Fruit fly (Drosophila melanogaster) whole organism, embryonic: Measurements from ENCODE around the gene CG33181.

Source experiments
- B-H1 ChIP-seq: fragments of 200-800 bp; sonication (Bioruptor generic); IDR thresholded peaks from 3 replicates; pipeline ENCODE4 v1.3.6; 2022; ENCODE audit warnings: missing biosample characterization, missing genetic modification characterization
- CG11560 ChIP-seq: fragments of 200-800 bp; sonication (Bioruptor generic); IDR thresholded peaks from 3 replicates; pipeline ENCODE4 v1.3.6; 2022; ENCODE audit warnings: missing biosample characterization, missing genetic modification characterization
- CG13624 ChIP-seq: fragments of 200-800 bp; sonication (Bioruptor generic); optimal IDR thresholded peaks from 2 replicates; lab custom pipeline; 2016; ENCODE audit warnings: missing biosample characterization, missing genetic modification characterization
- CG13894 ChIP-seq: fragments of 200-800 bp; sonication (Bioruptor generic); optimal IDR thresholded peaks from 3 replicates; lab custom pipeline; 2018; ENCODE audit warnings: missing biosample characterization, mild to moderate bottlenecking, missing genetic modification characterization, moderate library complexity
- CG15269 ChIP-seq: fragments of 200-800 bp; sonication (Bioruptor generic); optimal IDR thresholded peaks from 2 replicates; lab custom pipeline; 2018; ENCODE audit warnings: missing biosample characterization, mild to moderate bottlenecking, missing genetic modification characterization, moderate library complexity
- CG15514 ChIP-seq: fragments of 200-800 bp; sonication (Bioruptor generic); optimal IDR thresholded peaks from 3 replicates; lab custom pipeline; 2017; ENCODE audit warnings: missing biosample characterization, missing genetic modification characterization, mild to moderate bottlenecking, moderate library complexity, missing genetic modification reagents
- CG1603 ChIP-seq: fragments of 200-800 bp; sonication (Bioruptor generic); optimal IDR thresholded peaks from 2 replicates; lab custom pipeline; 2019; ENCODE audit warnings: missing biosample characterization, mild to moderate bottlenecking, missing genetic modification characterization, moderate library complexity
- CG17359 ChIP-seq: fragments of 200-800 bp; sonication (Bioruptor generic); optimal IDR thresholded peaks from 3 replicates; lab custom pipeline; 2018; ENCODE audit warnings: missing biosample characterization, mild to moderate bottlenecking, missing genetic modification characterization, moderate library complexity
- CG17612 ChIP-seq: fragments of 200-800 bp; sonication (Bioruptor generic); IDR thresholded peaks from 2 replicates; pipeline ENCODE4 v1.3.6; 2022; ENCODE audit warnings: missing biosample characterization, missing genetic modification characterization
- CG1792 ChIP-seq: fragments of 200-800 bp; sonication (Bioruptor generic); optimal IDR thresholded peaks from 2 replicates; lab custom pipeline; 2016; ENCODE audit warnings: missing biosample characterization, missing genetic modification characterization
- CG2199 ChIP-seq: fragments of 200-800 bp; sonication (Bioruptor generic); IDR thresholded peaks from 3 replicates; pipeline ENCODE4 v1.3.6; 2022; ENCODE audit warnings: missing biosample characterization, missing genetic modification characterization
- CG2889 ChIP-seq: fragments of 200-800 bp; sonication (Bioruptor generic); IDR thresholded peaks from 3 replicates; pipeline ENCODE4 v1.3.6; 2022; ENCODE audit warnings: missing biosample characterization, missing genetic modification characterization
- CG3163 ChIP-seq: fragments of 200-800 bp; sonication (Bioruptor generic); optimal IDR thresholded peaks from 3 replicates; lab custom pipeline; 2016; ENCODE audit warnings: missing biosample characterization, missing genetic modification characterization
- CG33213 ChIP-seq: fragments of 200-800 bp; sonication (Bioruptor generic); optimal IDR thresholded peaks from 3 replicates; lab custom pipeline; 2016; ENCODE audit warnings: missing biosample characterization, missing genetic modification characterization
- CG33557 ChIP-seq: fragments of 200-800 bp; sonication (Bioruptor generic); optimal IDR thresholded peaks from 2 replicates; lab custom pipeline; 2019; ENCODE audit warnings: missing biosample characterization, mild to moderate bottlenecking, missing genetic modification characterization, moderate library complexity
- CG34376 ChIP-seq: fragments of 200-800 bp; sonication (Bioruptor generic); optimal IDR thresholded peaks from 2 replicates; lab custom pipeline; 2018; ENCODE audit warnings: missing biosample characterization, mild to moderate bottlenecking, missing genetic modification characterization
- CG4282 ChIP-seq: fragments of 200-800 bp; sonication (Bioruptor generic); optimal IDR thresholded peaks from 2 replicates; lab custom pipeline; 2016; ENCODE audit warnings: missing biosample characterization, missing genetic modification characterization
- CG4360 ChIP-seq: fragments of 200-800 bp; sonication (Bioruptor generic); IDR thresholded peaks from 2 replicates; pipeline ENCODE4 v1.3.6; 2022; ENCODE audit warnings: missing biosample characterization, missing genetic modification characterization
- CG4404 ChIP-seq: fragments of 200-800 bp; sonication (Bioruptor generic); IDR thresholded peaks from 2 replicates; pipeline ENCODE4 v1.3.6; 2022; ENCODE audit warnings: missing biosample characterization, missing genetic modification characterization
- CG4820 ChIP-seq: fragments of 200-800 bp; sonication (Bioruptor generic); optimal IDR thresholded peaks from 3 replicates; lab custom pipeline; 2016; ENCODE audit warnings: missing biosample characterization, missing genetic modification characterization
- CG6683 ChIP-seq: fragments of 200-800 bp; sonication (Bioruptor generic); optimal IDR thresholded peaks from 2 replicates; lab custom pipeline; 2017; ENCODE audit warnings: missing biosample characterization, mild to moderate bottlenecking, missing genetic modification characterization, missing genetic modification reagents
- CG7963 ChIP-seq: fragments of 200-800 bp; sonication (Bioruptor generic); IDR thresholded peaks from 3 replicates; pipeline ENCODE4 v1.3.6; 2022; ENCODE audit warnings: missing biosample characterization, missing genetic modification characterization; ENCODE audit not compliant: partially characterized antibody
- CG8765 ChIP-seq: fragments of 200-800 bp; sonication (Bioruptor generic); IDR thresholded peaks from 2 replicates; pipeline ENCODE4 v1.3.6; 2022; ENCODE audit warnings: missing biosample characterization, missing genetic modification characterization
- D19A ChIP-seq: fragments of 200-800 bp; optimal IDR thresholded peaks from 3 replicates; lab custom pipeline; 2019; ENCODE audit warnings: missing biosample characterization, mild to moderate bottlenecking, missing genetic modification characterization, moderate library complexity
- Dip3 ChIP-seq: fragments of 200-800 bp; sonication (Bioruptor generic); optimal IDR thresholded peaks from 3 replicates; lab custom pipeline; 2016; ENCODE audit warnings: missing biosample characterization, missing genetic modification characterization
- Hr3 ChIP-seq: fragments of 200-800 bp; sonication (Bioruptor generic); optimal IDR thresholded peaks from 3 replicates; lab custom pipeline; 2016; ENCODE audit warnings: missing biosample characterization, missing genetic modification characterization
- Mad ChIP-seq: fragments of 200-800 bp; sonication (Bioruptor generic); optimal IDR thresholded peaks from 2 replicates; lab custom pipeline; 2016; ENCODE audit warnings: missing biosample characterization, missing genetic modification characterization
- Max ChIP-seq: fragments of 200-800 bp; sonication (Bioruptor generic); optimal IDR thresholded peaks from 2 replicates; lab custom pipeline; 2016; ENCODE audit warnings: missing biosample characterization, mild to moderate bottlenecking, missing genetic modification characterization
- Med ChIP-seq: fragments of 200-800 bp; sonication (Bioruptor generic); peaks from one replicate; lab custom pipeline; 2016; ENCODE audit warnings: missing biosample characterization, missing genetic modification characterization, mild to moderate bottlenecking, inconsistent platforms, moderate library complexity
- Meics ChIP-seq: fragments of 200-800 bp; sonication (Bioruptor generic); optimal IDR thresholded peaks from 2 replicates; lab custom pipeline; 2017; ENCODE audit warnings: missing biosample characterization, mild to moderate bottlenecking, missing genetic modification characterization
- Oli ChIP-seq: fragments of 200-800 bp; sonication (Bioruptor generic); optimal IDR thresholded peaks from 2 replicates; lab custom pipeline; 2018; ENCODE audit warnings: missing biosample characterization, mild to moderate bottlenecking, missing genetic modification characterization, moderate library complexity
- Opbp ChIP-seq: fragments of 200-800 bp; sonication (Bioruptor generic); IDR thresholded peaks from 3 replicates; pipeline ENCODE4 v1.3.6; 2022; ENCODE audit warnings: missing biosample characterization, missing genetic modification characterization; ENCODE audit not compliant: partially characterized antibody
- Poxn ChIP-seq: fragments of 200-800 bp; sonication (Bioruptor generic); IDR thresholded peaks from 2 replicates; pipeline ENCODE4 v1.3.6; 2022; ENCODE audit warnings: missing biosample characterization, missing genetic modification characterization
- Sox102F ChIP-seq: fragments of 200-800 bp; sonication (Bioruptor generic); optimal IDR thresholded peaks from 2 replicates; lab custom pipeline; 2018; ENCODE audit warnings: missing biosample characterization, mild to moderate bottlenecking, missing genetic modification characterization, moderate library complexity
- Trl ChIP-seq, 3 experiments: fragments of >200 bp in 2 of 3; fragments of 200-800 bp in 1 of 3; sonication (Bioruptor generic) in 1 of 3; optimal IDR thresholded peaks; 2 replicates in 1 of 3; 3 replicates in 2 of 3; lab custom pipeline; 2016 to 2017; ENCODE audit warnings: missing biosample characterization in 1 of 3, missing genetic modification characterization in 1 of 3
- ab ChIP-seq: fragments of 200-800 bp; sonication (Bioruptor generic); optimal IDR thresholded peaks from 2 replicates; lab custom pipeline; 2016; ENCODE audit warnings: missing biosample characterization, missing genetic modification characterization
- ap ChIP-seq: fragments of 200-800 bp; sonication (Bioruptor generic); IDR thresholded peaks from 2 replicates; pipeline ENCODE4 v1.3.6; 2022; ENCODE audit warnings: missing biosample characterization, missing genetic modification characterization
- chif ChIP-seq, 2 experiments: fragments of 200-800 bp; sonication (Bioruptor generic); optimal IDR thresholded peaks; 3 replicates each; lab custom pipeline; 2016; ENCODE audit warnings: missing biosample characterization in 2 of 2, missing genetic modification characterization in 2 of 2
- fd96Cb ChIP-seq: fragments of 200-800 bp; sonication (Bioruptor generic); optimal IDR thresholded peaks from 2 replicates; lab custom pipeline; 2018; ENCODE audit warnings: missing biosample characterization, mild to moderate bottlenecking, missing genetic modification characterization, moderate library complexity
- gcm2 ChIP-seq: fragments of 200-800 bp; sonication (Bioruptor generic); optimal IDR thresholded peaks from 2 replicates; lab custom pipeline; 2016; ENCODE audit warnings: missing biosample characterization, missing genetic modification characterization
- hkb ChIP-seq, 2 experiments: fragments of 200-800 bp in 1 of 2; fragments of >200 bp in 1 of 2; sonication (Bioruptor generic) in 1 of 2; IDR thresholded peaks in 1 of 2; optimal IDR thresholded peaks in 1 of 2; 2 replicates each; pipeline versions ENCODE4 v1.3.6 to Lab custom; 2017 to 2022; ENCODE audit warnings: missing biosample characterization in 1 of 2, missing genetic modification characterization in 1 of 2
- klu ChIP-seq: fragments of 200-800 bp; sonication (Bioruptor generic); IDR thresholded peaks from 2 replicates; pipeline ENCODE4 v1.3.6; 2022; ENCODE audit warnings: missing biosample characterization, missing genetic modification characterization
- nmo ChIP-seq: fragments of 200-800 bp; sonication (Bioruptor generic); optimal IDR thresholded peaks from 2 replicates; lab custom pipeline; 2018; ENCODE audit warnings: missing biosample characterization, mild to moderate bottlenecking, missing genetic modification characterization, moderate library complexity
- phol ChIP-seq: fragments of 200-800 bp; sonication (Bioruptor generic); optimal IDR thresholded peaks from 3 replicates; lab custom pipeline; 2018; ENCODE audit warnings: missing biosample characterization, mild to moderate bottlenecking, missing genetic modification characterization, moderate library complexity
- repo ChIP-seq: fragments of 200-800 bp; sonication (Bioruptor generic); optimal IDR thresholded peaks from 2 replicates; lab custom pipeline; 2016; ENCODE audit warnings: missing biosample characterization, missing genetic modification characterization
- scrt ChIP-seq: fragments of 200-800 bp; sonication (Bioruptor generic); optimal IDR thresholded peaks from 2 replicates; lab custom pipeline; 2018; ENCODE audit warnings: missing biosample characterization, mild to moderate bottlenecking, missing genetic modification characterization, moderate library complexity
- seq ChIP-seq: fragments of 200-800 bp; sonication (Bioruptor generic); IDR thresholded peaks from 2 replicates; pipeline ENCODE4 v1.3.6; 2022; ENCODE audit warnings: missing biosample characterization, missing genetic modification characterization
- slp2 ChIP-seq: fragments of 200-800 bp; sonication (Bioruptor generic); optimal IDR thresholded peaks from 2 replicates; lab custom pipeline; 2016; ENCODE audit warnings: missing biosample characterization, missing genetic modification characterization
- tap ChIP-seq: fragments of 200-800 bp; optimal IDR thresholded peaks from 3 replicates; lab custom pipeline; 2019; ENCODE audit warnings: missing biosample characterization, mild to moderate bottlenecking, missing genetic modification characterization, moderate library complexity
- unc-4 ChIP-seq: fragments of 200-800 bp; sonication (Bioruptor generic); IDR thresholded peaks from 2 replicates; pipeline ENCODE4 v1.3.6; 2022; ENCODE audit warnings: missing biosample characterization, missing genetic modification characterization; ENCODE audit not compliant: partially characterized antibody

The CG33181 gene

DNA sequence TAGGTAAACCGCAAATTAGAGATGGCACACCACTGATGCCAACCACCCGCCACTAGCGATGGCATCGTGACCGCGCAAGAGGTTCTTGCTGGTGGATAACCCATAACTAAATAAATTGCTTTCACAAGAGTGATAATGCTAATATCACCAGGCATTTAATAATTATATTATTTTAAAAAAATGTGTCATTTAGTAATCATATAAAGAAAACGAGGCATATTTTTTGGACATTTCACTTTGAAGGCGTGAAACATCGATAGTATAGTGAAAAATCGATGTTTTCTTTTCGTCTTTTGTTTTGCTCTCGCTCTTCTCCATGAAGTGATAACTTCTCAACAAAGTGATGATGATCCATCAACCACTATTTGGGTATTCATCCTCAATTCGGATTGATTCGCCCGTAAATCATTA lies 69.6 kb downstream of the CG33181 start, which contains the start of gene IntS4 (continued):
- peak; percentile 46 for TF ChIP-seq Mad (GFP tag; lab: Kevin White, UChicago)
- TF ChIP-seq Sox102F (GFP tag; lab: Kevin White, UChicago), result no peak
- TF ChIP-seq CG4820, result peak; percentile 37
- no peak for TF ChIP-seq CG4282 (GFP tag; lab: Kevin White, UChicago)
- TF ChIP-seq hkb (optimal IDR thresholded peaks at IDR 0.05; lab: Kevin White, UChicago), result no peak
- TF ChIP-seq hkb (GFP tag; IDR thresholded peaks at IDR 0.05; lab: Robert Waterston, UW), result peak; percentile 34; the same call in 1 of the 2 replicates
- peak; percentile 90 for TF ChIP-seq CG15514 (GFP tag; lab: Kevin White, UChicago)
- no peak for TF ChIP-seq CG11560 (tag; lab: Robert Waterston, UW)
- peak; percentile 29 for TF ChIP-seq CG34376 (GFP tag; lab: Kevin White, UChicago)
- TF ChIP-seq Meics (GFP tag; lab: Kevin White, UChicago), result peak; percentile 52
- TF ChIP-seq CG4360 (GFP tag; lab: Robert Waterston, UW), result 0 out of 2 replicates have a peak, but pooled peaks have one; percentile 6
- peak; percentile 58 for TF ChIP-seq CG4404
- peak; percentile 54 for TF ChIP-seq CG33557 (GFP tag; lab: Kevin White, UChicago)
- TF ChIP-seq Poxn (GFP tag; lab: Robert Waterston, UW), result peak; percentile 26; the same call in 1 of the 2 replicates
- TF ChIP-seq unc-4, result peak; percentile 96
- TF ChIP-seq phol (tag; lab: Kevin White, UChicago), result peak; percentile 71
- TF ChIP-seq scrt (GFP tag; lab: Kevin White, UChicago), result peak; percentile 15
- TF ChIP-seq CG1603 (tag; lab: Kevin White, UChicago), result no peak
- peak; percentile 34 for TF ChIP-seq fd96Cb (tag; lab: Kevin White, UChicago)
- peak; percentile 33 for TF ChIP-seq CG13624
- peak; percentile 39 for TF ChIP-seq CG6683 (GFP tag; lab: Kevin White, UChicago)
- TF ChIP-seq Max (GFP tag; lab: Kevin White, UChicago), result peak; percentile 75
- no peak for TF ChIP-seq CG15269
- TF ChIP-seq CG3163 (GFP tag; lab: Kevin White, UChicago), result no peak
- no peak for TF ChIP-seq CG2889 (GFP tag; lab: Robert Waterston, UW)
- TF ChIP-seq Dip3 (GFP tag; lab: Kevin White, UChicago), result peak; percentile 42
- no peak for TF ChIP-seq ap (GFP tag; lab: Robert Waterston, UW)
- no peak for TF ChIP-seq ab
- TF ChIP-seq Med (GFP tag; lab: Kevin White, UChicago), result peak; percentile 87
- no peak for TF ChIP-seq Trl (optimal IDR thresholded peaks at IDR 0.05; lab: Kevin White, UChicago)
- no peak for TF ChIP-seq Trl (GFP tag; optimal IDR thresholded peaks at IDR 0.05; lab: Kevin White, UChicago)
- peak; percentile 80 for TF ChIP-seq nmo
- peak; percentile 44 for TF ChIP-seq Oli
- peak in 1 of 2 experiments; percentile 9 for TF ChIP-seq chif (GFP tag; optimal IDR thresholded peaks at IDR 0.05; lab: Kevin White, UChicago)
- TF ChIP-seq seq, result peak; percentile 40; the same call in 1 of the 2 replicates
- no peak for TF ChIP-seq CG8765 (GFP tag; lab: Robert Waterston, UW)
- peak; percentile 1 for TF ChIP-seq slp2 (GFP tag; lab: Kevin White, UChicago)
- peak; percentile 61 for TF ChIP-seq Hr3
- TF ChIP-seq klu (GFP tag; lab: Robert Waterston, UW), result no peak; the same call in 1 of the 2 replicates
- no peak for TF ChIP-seq CG13894 (tag; lab: Kevin White, UChicago)
- no peak for TF ChIP-seq CG1792 (GFP tag; lab: Kevin White, UChicago)
- no peak for TF ChIP-seq repo
- peak; percentile 77 for TF ChIP-seq CG7963 (GFP tag; lab: Robert Waterston, UW)
- TF ChIP-seq CG2199 (GFP tag; lab: Robert Waterston, UW), result no peak
- peak; percentile 36 for TF ChIP-seq CG17359 (tag; lab: Kevin White, UChicago)
- no peak for TF ChIP-seq B-H1 (GFP tag; lab: Robert Waterston, UW)
- TF ChIP-seq gcm2 (GFP tag; lab: Kevin White, UChicago), result peak; percentile 50
- no peak for TF ChIP-seq tap (tag; lab: Kevin White, UChicago)
- peak; percentile 51 for TF ChIP-seq D19A (tag; lab: Kevin White, UChicago)
- TF ChIP-seq CG33213 (GFP tag; lab: Kevin White, UChicago), result no peak
- TF ChIP-seq Opbp (GFP tag; lab: Robert Waterston, UW), result peak; percentile 87
- TF ChIP-seq CG17612, result no peak
